Worm (Caenorhabditis elegans) whole organism, early embryonic: ENCODE results near the gene R11D1.3.

Source experiments
- F13C5.2 ChIP-seq: sonication (generic microtip); optimal IDR thresholded peaks from 2 replicates; lab custom pipeline; 2017; ENCODE audit warnings: mild to moderate bottlenecking, missing genetic modification characterization, inconsistent platforms, missing compliant biosample characterization
- aly-1 ChIP-seq: sonication (generic microtip); optimal IDR thresholded peaks from 2 replicates; lab custom pipeline; 2016; ENCODE audit warnings: missing genetic modification characterization, missing compliant biosample characterization
- ama-1 ChIP-seq: fragments of 150-350 bp; optimal IDR thresholded peaks from 2 replicates; lab custom pipeline; 2014
- ceh-13 ChIP-seq: fragments of 200-800 bp; sonication (Bioruptor generic); optimal IDR thresholded peaks from 2 replicates; lab custom pipeline; 2018; ENCODE audit warnings: mild to moderate bottlenecking, missing genetic modification characterization, missing compliant biosample characterization
- ceh-36 ChIP-seq: sonication (generic microtip); optimal IDR thresholded peaks from 2 replicates; lab custom pipeline; 2016; ENCODE audit warnings: missing genetic modification characterization, inconsistent platforms, missing compliant biosample characterization
- ets-7 ChIP-seq: sonication (generic microtip); optimal IDR thresholded peaks from 2 replicates; lab custom pipeline; 2016; ENCODE audit warnings: missing genotype, missing genetic modification characterization, missing compliant biosample characterization
- flt-1 ChIP-seq: fragments of 200-800 bp; sonication (Bioruptor generic); IDR thresholded peaks from 2 replicates; pipeline ENCODE4 v1.3.6; 2022; ENCODE audit warnings: missing genetic modification characterization, missing compliant biosample characterization
- hmg-4 ChIP-seq: fragments of 200-800 bp; sonication (Bioruptor generic); optimal IDR thresholded peaks from 2 replicates; lab custom pipeline; 2018; ENCODE audit warnings: mild to moderate bottlenecking, missing genetic modification characterization, missing compliant biosample characterization
- hnd-1 ChIP-seq: sonication (generic microtip); optimal IDR thresholded peaks from 2 replicates; lab custom pipeline; 2016; ENCODE audit warnings: missing genetic modification characterization, missing compliant biosample characterization
- scrt-1 ChIP-seq: fragments of 200-800 bp; sonication (Bioruptor generic); IDR thresholded peaks from 2 replicates; pipeline ENCODE4 v1.3.6; 2022; ENCODE audit warnings: missing genetic modification characterization, missing compliant biosample characterization
- sea-1 ChIP-seq: fragments of 200-800 bp; sonication (Bioruptor generic); conservative IDR thresholded peaks from 2 replicates; pipeline ENCODE4 v1.3.6; 2022; ENCODE audit warnings: missing genetic modification characterization, missing compliant biosample characterization
- tbx-11 ChIP-seq: fragments of 200-800 bp; sonication (Bioruptor generic); IDR thresholded peaks from 2 replicates; pipeline ENCODE4 v1.3.6; 2022; ENCODE audit warnings: missing genetic modification characterization, missing compliant biosample characterization
- tbx-37 ChIP-seq: fragments of 200-800 bp; sonication (Bioruptor generic); conservative IDR thresholded peaks from 2 replicates; pipeline ENCODE4 v1.3.6; 2022; ENCODE audit warnings: missing genetic modification reagents, missing genetic modification characterization, missing compliant biosample characterization

- TF ChIP-seq ets-7 (tag; lab: Kevin White, UChicago): no peak
- no peak for TF ChIP-seq hnd-1
- TF ChIP-seq ceh-36: no peak
- no peak for TF ChIP-seq ama-1 (lab: Kevin White, UChicago)
- no peak for TF ChIP-seq tbx-37 (GFP tag; lab: Robert Waterston, UW)
- TF ChIP-seq hmg-4 (GFP tag; lab: Kevin White, UChicago): no peak
- no peak for TF ChIP-seq sea-1
- TF ChIP-seq ceh-13: no peak
- no peak for TF ChIP-seq flt-1
- no peak for TF ChIP-seq aly-1 (tag; lab: Kevin White, UChicago)
- no peak for TF ChIP-seq tbx-11 (GFP tag; lab: Robert Waterston, UW)
- no peak for TF ChIP-seq F13C5.2 (tag; lab: Kevin White, UChicago)
- TF ChIP-seq scrt-1 (GFP tag; lab: Robert Waterston, UW): no peak
Measured at ce11 chrV:12719713-12720112, 7.8 kb upstream of the R11D1.3 start, which contains the start of gene R11D1.7.
